Fruit fly (Drosophila melanogaster) whole organism, embryonic: ENCODE results near the gene pxb.

Experiments
- Awh ChIP-seq: fragments of 200-800 bp; sonication (Bioruptor generic); IDR thresholded peaks from 2 replicates; pipeline ENCODE4, ENCODE4 v1.3.6; 2022; ENCODE audit warnings: missing biosample characterization, missing genetic modification characterization
- CG10274 ChIP-seq: fragments of 200-800 bp; sonication (Bioruptor generic); optimal IDR thresholded peaks from 3 replicates; lab custom pipeline; 2017; ENCODE audit warnings: missing biosample characterization, mild to moderate bottlenecking, missing genetic modification characterization
- CG10979 ChIP-seq: fragments of 200-800 bp; sonication (Bioruptor generic); optimal IDR thresholded peaks from 2 replicates; lab custom pipeline; 2018; ENCODE audit warnings: missing biosample characterization, mild to moderate bottlenecking, missing genetic modification characterization, moderate library complexity
- CG11398 ChIP-seq: fragments of 200-800 bp; sonication (Bioruptor generic); optimal IDR thresholded peaks from 2 replicates; lab custom pipeline; 2016; ENCODE audit warnings: missing biosample characterization, missing genetic modification characterization
- CG15696 ChIP-seq: fragments of 200-800 bp; sonication (Bioruptor generic); optimal IDR thresholded peaks from 2 replicates; lab custom pipeline; 2019; ENCODE audit warnings: missing biosample characterization, mild to moderate bottlenecking, missing genetic modification characterization, moderate library complexity
- CG1603 ChIP-seq: fragments of 200-800 bp; sonication (Bioruptor generic); optimal IDR thresholded peaks from 2 replicates; lab custom pipeline; 2019; ENCODE audit warnings: missing biosample characterization, mild to moderate bottlenecking, missing genetic modification characterization, moderate library complexity
- CG18262 ChIP-seq: fragments of 200-800 bp; optimal IDR thresholded peaks from 3 replicates; lab custom pipeline; 2019; ENCODE audit warnings: missing biosample characterization, mild to moderate bottlenecking, missing genetic modification characterization, moderate library complexity
- CG18619 ChIP-seq: fragments of 200-800 bp; sonication (Bioruptor generic); optimal IDR thresholded peaks from 3 replicates; lab custom pipeline; 2017; ENCODE audit warnings: missing biosample characterization, mild to moderate bottlenecking, missing genetic modification characterization
- CG30403 ChIP-seq: fragments of 200-800 bp; sonication (Bioruptor generic); optimal IDR thresholded peaks from 3 replicates; lab custom pipeline; 2016; ENCODE audit warnings: missing biosample characterization, missing genetic modification characterization
- CG3065 ChIP-seq: fragments of 200-800 bp; sonication (Bioruptor generic); optimal IDR thresholded peaks from 2 replicates; lab custom pipeline; 2016; ENCODE audit warnings: missing biosample characterization, missing genetic modification characterization
- CG4360 ChIP-seq: fragments of 200-800 bp; sonication (Bioruptor generic); IDR thresholded peaks from 2 replicates; pipeline ENCODE4 v1.3.6; 2022; ENCODE audit warnings: missing biosample characterization, missing genetic modification characterization
- CG5953 ChIP-seq: fragments of 200-800 bp; sonication (Bioruptor generic); IDR thresholded peaks from 2 replicates; pipeline ENCODE4 v1.3.6; 2022; ENCODE audit warnings: missing biosample characterization, missing genetic modification characterization
- CG6689 ChIP-seq: fragments of 200-800 bp; sonication (Bioruptor generic); IDR thresholded peaks from 2 replicates; pipeline ENCODE4 v1.3.6; 2022; ENCODE audit warnings: missing biosample characterization, missing genetic modification characterization
- CG8388 ChIP-seq: fragments of 200-800 bp; sonication (Bioruptor generic); optimal IDR thresholded peaks from 2 replicates; lab custom pipeline; 2019; ENCODE audit warnings: missing biosample characterization, mild to moderate bottlenecking, missing genetic modification characterization, moderate library complexity
- CG8478 ChIP-seq: fragments of >200 bp; optimal IDR thresholded peaks from 2 replicates; lab custom pipeline; 2018
- CG9932 ChIP-seq: fragments of 200-800 bp; sonication (Bioruptor generic); IDR thresholded peaks from 2 replicates; pipeline ENCODE4 v1.3.6; 2022; ENCODE audit warnings: missing biosample characterization, missing genetic modification characterization
- Dbx ChIP-seq: fragments of 200-800 bp; sonication (Bioruptor generic); IDR thresholded peaks from 3 replicates; pipeline ENCODE4 v1.3.6; 2022; ENCODE audit warnings: missing biosample characterization, missing genetic modification characterization
- Dref ChIP-seq: fragments of 200-800 bp; sonication (Bioruptor generic); IDR thresholded peaks from 2 replicates; pipeline ENCODE4 v1.3.6; 2022; ENCODE audit warnings: missing biosample characterization, missing genetic modification characterization
- Ets65A ChIP-seq: fragments of 200-800 bp; sonication (Bioruptor generic); peaks from one replicate; lab custom pipeline; 2016; ENCODE audit warnings: missing biosample characterization, missing genetic modification characterization
- Ets97D ChIP-seq: fragments of 200-800 bp; sonication (Bioruptor generic); optimal IDR thresholded peaks from 3 replicates; lab custom pipeline; 2016; ENCODE audit warnings: missing biosample characterization, missing genetic modification characterization
- H2.0 ChIP-seq: fragments of 200-800 bp; sonication (Bioruptor generic); IDR thresholded peaks from 2 replicates; pipeline ENCODE4 v1.3.6; 2022; ENCODE audit warnings: missing biosample characterization, missing genetic modification characterization
- HLH3B ChIP-seq: fragments of 200-800 bp; sonication (Bioruptor generic); IDR thresholded peaks from 2 replicates; pipeline ENCODE4 v1.3.6; 2022; ENCODE audit warnings: missing biosample characterization, missing genetic modification characterization
- Hr3 ChIP-seq: fragments of 200-800 bp; sonication (Bioruptor generic); optimal IDR thresholded peaks from 3 replicates; lab custom pipeline; 2016; ENCODE audit warnings: missing biosample characterization, missing genetic modification characterization
- Max ChIP-seq: fragments of 200-800 bp; sonication (Bioruptor generic); optimal IDR thresholded peaks from 2 replicates; lab custom pipeline; 2016; ENCODE audit warnings: missing biosample characterization, mild to moderate bottlenecking, missing genetic modification characterization
- Rx ChIP-seq: fragments of 200-800 bp; sonication (Bioruptor generic); IDR thresholded peaks from 2 replicates; pipeline ENCODE4 v1.3.6; 2022; ENCODE audit warnings: missing biosample characterization, missing genetic modification characterization
- TFAM ChIP-seq: fragments of 200-800 bp; sonication (Bioruptor generic); optimal IDR thresholded peaks from 2 replicates; lab custom pipeline; 2017; ENCODE audit warnings: missing biosample characterization, missing genetic modification characterization, inconsistent platforms
- Xrp1 ChIP-seq: fragments of 200-800 bp; sonication (Bioruptor generic); IDR thresholded peaks from 2 replicates; pipeline ENCODE4 v1.3.6; 2022; ENCODE audit warnings: missing biosample characterization, missing genetic modification characterization
- chif ChIP-seq, 2 experiments: fragments of 200-800 bp; sonication (Bioruptor generic); optimal IDR thresholded peaks; 3 replicates each; lab custom pipeline; 2016; ENCODE audit warnings: missing biosample characterization in 2 of 2, missing genetic modification characterization in 2 of 2
- chn ChIP-seq: fragments of 200-800 bp; sonication (Bioruptor generic); optimal IDR thresholded peaks from 2 replicates; lab custom pipeline; 2016; ENCODE audit warnings: missing biosample characterization, missing genetic modification characterization
- eve ChIP-seq, 2 experiments: fragments of >200 bp; optimal IDR thresholded peaks; 2 replicates each; lab custom pipeline; 2017; ENCODE audit warnings: missing biosample characterization in 2 of 2, missing genetic modification characterization in 2 of 2
- fd3F ChIP-seq: fragments of 200-800 bp; sonication (Bioruptor generic); optimal IDR thresholded peaks from 2 replicates; lab custom pipeline; 2018; ENCODE audit warnings: missing biosample characterization, mild to moderate bottlenecking, missing genetic modification characterization, moderate library complexity
- gcm ChIP-seq: fragments of 200-800 bp; sonication (Bioruptor generic); optimal IDR thresholded peaks from 2 replicates; lab custom pipeline; 2019; ENCODE audit warnings: missing biosample characterization, mild to moderate bottlenecking, missing genetic modification characterization, moderate library complexity
- gsb-n ChIP-seq: fragments of 200-800 bp; sonication (Bioruptor generic); optimal IDR thresholded peaks from 3 replicates; lab custom pipeline; 2018; ENCODE audit warnings: missing biosample characterization, mild to moderate bottlenecking, missing genetic modification characterization
- ind ChIP-seq: fragments of 200-800 bp; sonication (Bioruptor generic); optimal IDR thresholded peaks from 3 replicates; lab custom pipeline; 2016; ENCODE audit warnings: missing biosample characterization, missing genetic modification characterization
- insv ChIP-seq, 2 experiments: fragments of 200-800 bp; sonication (Bioruptor generic); optimal IDR thresholded peaks; 3 replicates each; lab custom pipeline; 2016 to 2018; ENCODE audit warnings: missing biosample characterization in 2 of 2, missing genetic modification characterization in 2 of 2
- jing ChIP-seq: fragments of 200-800 bp; sonication (Bioruptor generic); optimal IDR thresholded peaks from 2 replicates; lab custom pipeline; 2018; ENCODE audit warnings: missing biosample characterization, mild to moderate bottlenecking, missing genetic modification characterization
- jumu ChIP-seq: fragments of 200-800 bp; sonication (Bioruptor generic); optimal IDR thresholded peaks from 3 replicates; lab custom pipeline; 2016; ENCODE audit warnings: missing biosample characterization, missing genetic modification characterization
- lmd ChIP-seq: fragments of 200-800 bp; sonication (Bioruptor generic); IDR thresholded peaks from 2 replicates; pipeline ENCODE4 v1.3.6; 2022; ENCODE audit warnings: missing biosample characterization, missing genetic modification characterization
- lola ChIP-seq, 3 experiments: fragments of >200 bp in 2 of 3; fragments of 200-800 bp in 1 of 3; sonication (Bioruptor generic) in 1 of 3; optimal IDR thresholded peaks; 2 replicates each; lab custom pipeline; 2017 to 2019; ENCODE audit warnings: missing biosample characterization in 3 of 3, missing genetic modification characterization in 3 of 3, mild to moderate bottlenecking in 1 of 3, moderate library complexity in 1 of 3
- maf-S ChIP-seq: fragments of 200-800 bp; sonication (Bioruptor generic); optimal IDR thresholded peaks from 2 replicates; lab custom pipeline; 2016; ENCODE audit warnings: missing biosample characterization, missing genetic modification characterization
- pan ChIP-seq, 4 experiments: fragments of >200 bp in 3 of 4; fragments of 200-800 bp in 1 of 4; sonication (Bioruptor generic) in 1 of 4; optimal IDR thresholded peaks in 3 of 4; IDR thresholded peaks in 1 of 4; 2 replicates each; pipeline versions ENCODE4 v1.3.6 to Lab custom; 2017 to 2022; ENCODE audit warnings: missing biosample characterization in 2 of 4, missing genetic modification characterization in 2 of 4, mixed read lengths in 1 of 4
- psq ChIP-seq: fragments of 200-800 bp; sonication (Bioruptor generic); optimal IDR thresholded peaks from 2 replicates; lab custom pipeline; 2017; ENCODE audit warnings: missing biosample characterization, missing genetic modification characterization
- ranshi ChIP-seq: fragments of 200-800 bp; sonication (Bioruptor generic); IDR thresholded peaks from 2 replicates; pipeline ENCODE4 v1.3.6; 2022; ENCODE audit warnings: missing biosample characterization, missing genetic modification characterization
- row ChIP-seq: fragments of 200-800 bp; sonication (Bioruptor generic); IDR thresholded peaks from 3 replicates; pipeline ENCODE4 v1.3.6; 2022; ENCODE audit warnings: missing biosample characterization, missing genetic modification characterization
- slp2 ChIP-seq: fragments of 200-800 bp; sonication (Bioruptor generic); optimal IDR thresholded peaks from 2 replicates; lab custom pipeline; 2016; ENCODE audit warnings: missing biosample characterization, missing genetic modification characterization
- stwl ChIP-seq: fragments of 200-800 bp; sonication (Bioruptor generic); optimal IDR thresholded peaks from 3 replicates; lab custom pipeline; 2018; ENCODE audit warnings: missing biosample characterization, mild to moderate bottlenecking, missing genetic modification characterization, moderate library complexity
- trh ChIP-seq: fragments of 200-800 bp; sonication (Bioruptor generic); optimal IDR thresholded peaks from 2 replicates; lab custom pipeline; 2016; ENCODE audit warnings: missing biosample characterization, missing genetic modification characterization
- unpg ChIP-seq: fragments of 200-800 bp; sonication (Bioruptor generic); optimal IDR thresholded peaks from 3 replicates; lab custom pipeline; 2018; ENCODE audit warnings: missing biosample characterization, mild to moderate bottlenecking, missing genetic modification characterization, moderate library complexity
- wor ChIP-seq: fragments of 200-800 bp; sonication (Bioruptor generic); IDR thresholded peaks from 2 replicates; pipeline ENCODE4 v1.3.6; 2022; ENCODE audit warnings: missing biosample characterization, missing genetic modification characterization
- zen2 ChIP-seq: fragments of 200-800 bp; sonication (Bioruptor generic); IDR thresholded peaks from 3 replicates; pipeline ENCODE4 v1.3.6; 2022; ENCODE audit warnings: missing biosample characterization, missing genetic modification characterization; ENCODE audit not compliant: partially characterized antibody
- zf30C ChIP-seq: fragments of 200-800 bp; sonication (Bioruptor generic); optimal IDR thresholded peaks from 3 replicates; lab custom pipeline; 2018; ENCODE audit warnings: missing biosample characterization, mild to moderate bottlenecking, missing genetic modification characterization

Gene pxb

DNA sequence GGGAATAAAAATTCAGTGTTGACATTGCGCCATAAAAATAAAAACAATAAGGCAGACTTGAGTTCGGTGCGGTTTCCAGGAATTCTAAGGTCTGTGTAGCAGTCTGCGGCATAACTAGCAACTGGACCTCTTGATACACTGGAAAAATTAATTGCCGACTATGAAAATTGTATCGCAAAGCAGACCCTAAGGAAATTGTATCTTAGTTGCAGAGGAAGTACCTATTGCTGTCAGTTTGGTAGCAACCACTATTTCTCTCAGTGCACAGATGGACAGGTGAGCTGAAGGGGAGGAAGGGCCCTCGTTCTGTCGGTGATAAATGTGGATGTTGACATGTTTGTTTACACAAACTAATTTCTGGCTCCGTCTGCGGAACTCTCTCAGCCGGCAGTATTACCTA, 21.2 kb upstream of the pxb start (continued):
- peak; percentile 96 for TF ChIP-seq Ets65A
- no peak for TF ChIP-seq fd3F (GFP tag; lab: Kevin White, UChicago)
- peak; percentile 44 for TF ChIP-seq unpg (GFP tag; lab: Kevin White, UChicago)
- TF ChIP-seq eve (GFP tag; optimal IDR thresholded peaks at IDR 0.05; lab: Kevin White, UChicago), result peak in 1 of 2 experiments; percentile 71
- TF ChIP-seq HLH3B (GFP tag; lab: Robert Waterston, UW), result no peak
- TF ChIP-seq Rx (GFP tag; lab: Robert Waterston, UW), result peak; percentile 38; the same call in 1 of the 2 replicates
- peak; percentile 21 for TF ChIP-seq CG11398
- TF ChIP-seq Dbx, result no peak
- no peak for TF ChIP-seq ind (GFP tag; lab: Kevin White, UChicago)
- peak; percentile 66 for TF ChIP-seq CG18262 (tag; lab: Kevin White, UChicago)
- TF ChIP-seq CG8388 (GFP tag; lab: Kevin White, UChicago), result peak; percentile 32
- peak; percentile 78 for TF ChIP-seq Xrp1 (GFP tag; lab: Robert Waterston, UW)
- TF ChIP-seq H2.0 (GFP tag; lab: Robert Waterston, UW), result 0 out of 2 replicates have a peak, but pooled peaks have one; percentile 19
- peak; percentile 47; the same call in 1 of the 2 replicates for TF ChIP-seq ranshi (GFP tag; lab: Robert Waterston, UW)
- peak in 1 of 3 experiments; percentile 46 for TF ChIP-seq lola (GFP tag; optimal IDR thresholded peaks at IDR 0.05; lab: Kevin White, UChicago)
- peak; percentile 11 for TF ChIP-seq Ets97D (GFP tag; lab: Kevin White, UChicago)
- TF ChIP-seq TFAM (GFP tag; lab: Kevin White, UChicago), result no peak
- peak; percentile 47 for TF ChIP-seq CG10979 (tag; lab: Kevin White, UChicago)
- peak; percentile 28 for TF ChIP-seq maf-S (GFP tag; lab: Kevin White, UChicago)
- TF ChIP-seq psq, result no peak
- TF ChIP-seq CG30403 (GFP tag; lab: Kevin White, UChicago), result peak; percentile 32
- TF ChIP-seq CG1603 (tag; lab: Kevin White, UChicago), result peak; percentile 73
- TF ChIP-seq chif (GFP tag; optimal IDR thresholded peaks at IDR 0.05; lab: Kevin White, UChicago), result peak; percentile 32 to 64
- no peak for TF ChIP-seq Dref (GFP tag; lab: Robert Waterston, UW)
- no peak for TF ChIP-seq CG10274 (GFP tag; lab: Kevin White, UChicago)
- TF ChIP-seq chn, result peak; percentile 14
- TF ChIP-seq wor (GFP tag; lab: Robert Waterston, UW), result no peak
- TF ChIP-seq insv (GFP tag; optimal IDR thresholded peaks at IDR 0.05; lab: Kevin White, UChicago), result no peak
- TF ChIP-seq Hr3, result peak; percentile 2
- TF ChIP-seq CG4360 (GFP tag; lab: Robert Waterston, UW), result 0 out of 2 replicates have a peak, but pooled peaks have one; percentile 26
- 0 out of 2 replicates have a peak, but pooled peaks have one; percentile 9 for TF ChIP-seq CG6689 (GFP tag; lab: Robert Waterston, UW)
- TF ChIP-seq zf30C (GFP tag; lab: Kevin White, UChicago), result peak; percentile 79
- peak; percentile 16 for TF ChIP-seq gcm (GFP tag; lab: Kevin White, UChicago)
- TF ChIP-seq trh (GFP tag; lab: Kevin White, UChicago), result no peak
- peak; percentile 37 for TF ChIP-seq gsb-n (tag; lab: Kevin White, UChicago)
- peak; percentile 10 for TF ChIP-seq stwl (tag; lab: Kevin White, UChicago)
- peak; percentile 12 for TF ChIP-seq CG3065 (GFP tag; lab: Kevin White, UChicago)
- no peak for TF ChIP-seq CG5953 (GFP tag; lab: Robert Waterston, UW)
- no peak for TF ChIP-seq pan (optimal IDR thresholded peaks at IDR 0.05; lab: Kevin White, UChicago)
- peak in 1 of 2 experiments; percentile 32 for TF ChIP-seq pan (GFP tag; optimal IDR thresholded peaks at IDR 0.05 in 1 of 2, IDR thresholded peaks at IDR 0.05 in 1 of 2)
- no peak for TF ChIP-seq zen2 (GFP tag; lab: Robert Waterston, UW)
- TF ChIP-seq Max (GFP tag; lab: Kevin White, UChicago), result no peak
- TF ChIP-seq Awh (GFP tag; lab: Robert Waterston, UW), result peak; percentile 17; the same call in 1 of the 2 replicates
- no peak for TF ChIP-seq CG8478 (lab: Kevin White, UChicago)
- TF ChIP-seq jing (GFP tag; lab: Kevin White, UChicago), result no peak
- peak; percentile 64 for TF ChIP-seq CG15696 (tag; lab: Kevin White, UChicago)
- TF ChIP-seq lmd (GFP tag; lab: Robert Waterston, UW), result no peak
- TF ChIP-seq slp2 (GFP tag; lab: Kevin White, UChicago), result peak; percentile 44
- peak; percentile 56 for TF ChIP-seq jumu
- no peak for TF ChIP-seq CG9932 (GFP tag; lab: Robert Waterston, UW)
- TF ChIP-seq CG18619 (GFP tag; lab: Kevin White, UChicago), result no peak
- TF ChIP-seq row (GFP tag; lab: Robert Waterston, UW), result peak; percentile 51; the same call in 2 of the 3 replicates
